Worm (Caenorhabditis elegans): ENCODE data around the gene fos-1.
"Not testable (repeated sequence)": the region's sequence is repeated elsewhere in the genome, so short reads cannot be mapped to it uniquely, and the experiment has no call there.

Gene fos-1

ce11 chrV:5996114-5996513 lies 7.3 kb upstream of the fos-1 start, which contains the start of gene cpg-4:
Gene cpg-4, plus strand, starts transcription at chrV:5996416.
- TF ChIP-seq unc-62 (GFP tag; optimal IDR thresholded peaks at IDR 0.05) = no peak

- TF ChIP-seq unc-62 (GFP tag; optimal IDR thresholded peaks at IDR 0.05) = no peak
These were observed 3.0 kb upstream of the fos-1 start for ce11 chrV:6000368-6000802.

- no peak for TF ChIP-seq unc-62 (GFP tag; optimal IDR thresholded peaks at IDR 0.05)
These were observed 4.5 kb downstream of the fos-1 start for ce11 chrV:6007927-6008326.

- TF ChIP-seq unc-62 (GFP tag; optimal IDR thresholded peaks at IDR 0.05) = no peak
These were observed 7.2 kb downstream of the fos-1 start for ce11 chrV:6010642-6011041.

ce11 chrV:6012401-6012800 lies 9.0 kb downstream of the fos-1 start:
- no peak for TF ChIP-seq unc-62 (GFP tag; optimal IDR thresholded peaks at IDR 0.05)

ce11 chrV:6015546-6016089 lies 12.2 kb downstream of the fos-1 start:
- TF ChIP-seq unc-62 (GFP tag; optimal IDR thresholded peaks at IDR 0.05) = no peak

- no peak for TF ChIP-seq unc-62 (GFP tag; optimal IDR thresholded peaks at IDR 0.05)
These were observed 12.7 kb downstream of the fos-1 start for ce11 chrV:6016097-6016496.

ce11 chrV:6017630-6018029 lies 14.2 kb downstream of the fos-1 start, which contains the start of the genes rpt-2 and aps-1:
Gene rpt-2, minus strand, starts transcription at chrV:6017669.
Gene aps-1, plus strand, starts transcription at chrV:6017970.
- no peak for TF ChIP-seq unc-62 (GFP tag; optimal IDR thresholded peaks at IDR 0.05)

- TF ChIP-seq unc-62 (GFP tag; optimal IDR thresholded peaks at IDR 0.05) = no peak
These were observed 15.6 kb downstream of the fos-1 start, which contains the start of gene picc-1 for ce11 chrV:6018944-6019450. Gene picc-1, plus strand, starts transcription at chrV:6018994.

- TF ChIP-seq unc-62 (GFP tag; optimal IDR thresholded peaks at IDR 0.05) = no peak
These were observed 18.7 kb downstream of the fos-1 start for ce11 chrV:6022076-6022475.

- no peak for TF ChIP-seq unc-62 (GFP tag; optimal IDR thresholded peaks at IDR 0.05)
These were observed 27.2 kb downstream of the fos-1 start for ce11 chrV:6030559-6030975.

ce11 chrV:6031585-6031984 lies 28.2 kb downstream of the fos-1 start:
- no peak for TF ChIP-seq unc-62 (GFP tag; optimal IDR thresholded peaks at IDR 0.05)

- no peak for TF ChIP-seq unc-62 (GFP tag; optimal IDR thresholded peaks at IDR 0.05)
These were observed 30.1 kb downstream of the fos-1 start for ce11 chrV:6033512-6033911.

- no peak for TF ChIP-seq unc-62 (GFP tag; optimal IDR thresholded peaks at IDR 0.05)
These were observed 31.3 kb downstream of the fos-1 start, which contains the start of gene dhs-17 for ce11 chrV:6034714-6035113. Gene dhs-17, minus strand, starts transcription at chrV:6034814.

- TF ChIP-seq unc-62 (GFP tag; optimal IDR thresholded peaks at IDR 0.05) = no peak
These were observed 33.1 kb downstream of the fos-1 start for ce11 chrV:6036547-6036946.

- TF ChIP-seq unc-62 (GFP tag; optimal IDR thresholded peaks at IDR 0.05) = not testable (repeated sequence)
These were observed 35.2 kb downstream of the fos-1 start, which contains the start of gene F29G9.1 for ce11 chrV:6038405-6039151. Gene F29G9.1, plus strand, starts transcription at chrV:6039101.

ce11 chrV:6041375-6041774 lies 38.0 kb downstream of the fos-1 start, which contains the start of gene R01B10.2:
Gene R01B10.2, minus strand, starts transcription at chrV:6041475.
- no peak for TF ChIP-seq unc-62 (GFP tag; optimal IDR thresholded peaks at IDR 0.05)
